Worm (Caenorhabditis elegans) whole organism, L4 larva: ENCODE data around the gene R05G9.3.

Experiments
- D1046.2 ChIP-seq: fragments of 200-800 bp; sonication (Bioruptor generic); IDR thresholded peaks from 2 replicates; pipeline ENCODE4 v1.3.6; 2022; ENCODE audit warnings: missing genetic modification characterization, missing compliant biosample characterization
- F10B5.3 ChIP-seq: sonication (generic microtip); optimal IDR thresholded peaks from 2 replicates; lab custom pipeline; 2016; ENCODE audit warnings: mild to moderate bottlenecking, missing genetic modification characterization, missing compliant biosample characterization
- Y5F2A.4 ChIP-seq: fragments of 200-800 bp; sonication (Bioruptor generic); optimal IDR thresholded peaks from 2 replicates; lab custom pipeline; 2018; ENCODE audit warnings: mild to moderate bottlenecking, missing genetic modification characterization, missing compliant biosample characterization
- Y75B8A.6 ChIP-seq: fragments of 200-800 bp; sonication (Bioruptor generic); IDR thresholded peaks from 2 replicates; pipeline ENCODE4 v1.3.6; 2022; ENCODE audit warnings: missing genetic modification reagents, missing genetic modification characterization, missing compliant biosample characterization
- ZK546.5 ChIP-seq, 2 experiments: sonication (generic microtip); optimal IDR thresholded peaks; 2 replicates each; lab custom pipeline; 2017; ENCODE audit warnings: missing biosample characterization in 2 of 2, missing genetic modification characterization in 2 of 2
- aha-1 ChIP-seq: fragments of 150-350 bp; peaks from one replicate; lab custom pipeline; 2014; ENCODE audit warnings: missing biosample characterization, missing genetic modification characterization
- aly-2 ChIP-seq: sonication (generic microtip); optimal IDR thresholded peaks from 2 replicates; lab custom pipeline; 2018; ENCODE audit warnings: missing biosample characterization, missing genetic modification characterization
- ama-1 ChIP-seq: fragments of 150-350 bp; optimal IDR thresholded peaks from 2 replicates; lab custom pipeline; 2014; ENCODE audit warnings: inconsistent platforms, mixed read lengths
- arid-1 ChIP-seq: fragments of 200-800 bp; sonication (Bioruptor generic); conservative IDR thresholded peaks from 2 replicates; pipeline ENCODE4 v1.3.6; 2022; ENCODE audit warnings: missing genetic modification reagents, missing genetic modification characterization, missing compliant biosample characterization
- attf-4 ChIP-seq: sonication (generic microtip); optimal IDR thresholded peaks from 3 replicates; lab custom pipeline; 2017; ENCODE audit warnings: missing biosample characterization, missing genetic modification characterization
- ceh-32 ChIP-seq: sonication (generic microtip); optimal IDR thresholded peaks from 2 replicates; lab custom pipeline; 2016; ENCODE audit warnings: mild to moderate bottlenecking, missing genetic modification characterization, missing compliant biosample characterization; ENCODE audit not compliant: poor library complexity
- daf-16 ChIP-seq, 3 experiments: sonication (generic microtip); optimal IDR thresholded peaks; 2 replicates each; lab custom pipeline; 2016 to 2017; ENCODE audit warnings: missing genetic modification characterization in 3 of 3, missing genetic modification reagents in 3 of 3, mild to moderate bottlenecking in 2 of 3, missing compliant biosample characterization in 2 of 3, missing biosample characterization in 1 of 3, moderate library complexity in 1 of 3
- daf-19 ChIP-seq: fragments of 200-800 bp; sonication (Bioruptor generic); conservative IDR thresholded peaks from 2 replicates; pipeline ENCODE4 v1.3.6; 2022; ENCODE audit warnings: missing genetic modification characterization, missing compliant biosample characterization
- dmd-6 ChIP-seq: fragments of 200-800 bp; sonication (Bioruptor generic); IDR thresholded peaks from 2 replicates; pipeline ENCODE4 v1.3.6; 2022; ENCODE audit warnings: missing genetic modification reagents, missing genetic modification characterization, missing compliant biosample characterization
- dpl-1 ChIP-seq: fragments of 150-350 bp; optimal IDR thresholded peaks from 2 replicates; lab custom pipeline; 2014; ENCODE audit warnings: missing biosample characterization, missing genetic modification reagents, missing genetic modification characterization
- duxl-1 ChIP-seq: sonication (generic microtip); optimal IDR thresholded peaks from 2 replicates; lab custom pipeline; 2016; ENCODE audit warnings: mild to moderate bottlenecking, missing genetic modification characterization, moderate library complexity, missing compliant biosample characterization; ENCODE audit not compliant: poor library complexity
- dve-1 ChIP-seq: sonication (generic microtip); optimal IDR thresholded peaks from 2 replicates; lab custom pipeline; 2017; ENCODE audit warnings: antibody characterized with exemption, mild to moderate bottlenecking, missing genetic modification characterization, missing compliant biosample characterization; ENCODE audit not compliant: insufficient read depth
- fkh-10 ChIP-seq: fragments of 150-350 bp; optimal IDR thresholded peaks from 2 replicates; lab custom pipeline; 2014; ENCODE audit warnings: missing biosample characterization, missing genetic modification reagents, missing genetic modification characterization
- hif-1 ChIP-seq, 2 experiments: sonication (generic microtip); optimal IDR thresholded peaks; 2 replicates each; lab custom pipeline; 2016 to 2017; ENCODE audit warnings: missing compliant biosample characterization in 2 of 2, missing genetic modification characterization in 2 of 2, missing genetic modification reagents in 2 of 2, missing genotype in 2 of 2, mild to moderate bottlenecking in 1 of 2
- hlh-11 ChIP-seq: fragments of 200-800 bp; sonication (Bioruptor generic); optimal IDR thresholded peaks from 2 replicates; lab custom pipeline; 2018; ENCODE audit warnings: mild to moderate bottlenecking, missing genetic modification characterization, missing compliant biosample characterization
- hlh-30 ChIP-seq: sonication (generic microtip); optimal IDR thresholded peaks from 2 replicates; lab custom pipeline; 2017; ENCODE audit warnings: antibody characterized with exemption, mild to moderate bottlenecking, missing genetic modification characterization, missing compliant biosample characterization; ENCODE audit not compliant: insufficient read depth
- hmg-1.1 ChIP-seq: fragments of 200-800 bp; sonication (Bioruptor generic); IDR thresholded peaks from 2 replicates; pipeline ENCODE4 v1.3.6; 2022; ENCODE audit warnings: missing genetic modification reagents, missing genetic modification characterization, missing compliant biosample characterization
- jun-1 ChIP-seq: fragments of 150-350 bp; optimal IDR thresholded peaks from 2 replicates; lab custom pipeline; 2014; ENCODE audit warnings: missing biosample characterization, missing genetic modification reagents, missing genetic modification characterization
- lim-7 ChIP-seq: fragments of 200-800 bp; sonication (Bioruptor generic); IDR thresholded peaks from 2 replicates; pipeline ENCODE4 v1.3.6; 2022; ENCODE audit warnings: missing genetic modification characterization, missing compliant biosample characterization
- lin-1 ChIP-seq: fragments of 200-800 bp; sonication (Bioruptor generic); IDR thresholded peaks from 2 replicates; pipeline ENCODE4 v1.3.6; 2022; ENCODE audit warnings: missing genetic modification reagents, missing genetic modification characterization, missing compliant biosample characterization
- lin-13 ChIP-seq: fragments of 150-350 bp; optimal IDR thresholded peaks from 2 replicates; lab custom pipeline; 2014; ENCODE audit warnings: missing biosample characterization, missing genetic modification reagents, missing genetic modification characterization
- lin-15B ChIP-seq: fragments of 150-350 bp; sonication (generic microtip); optimal IDR thresholded peaks from 3 replicates; lab custom pipeline; 2014; ENCODE audit warnings: missing biosample characterization, missing genetic modification characterization
- lin-38 ChIP-seq: fragments of 200-800 bp; sonication (Bioruptor generic); IDR thresholded peaks from 2 replicates; pipeline ENCODE4 v1.3.6; 2022; ENCODE audit warnings: missing genetic modification reagents, missing genetic modification characterization, missing compliant biosample characterization
- lsy-2 ChIP-seq, 2 experiments: fragments of 150-350 bp in 1 of 2; sonication (generic microtip) in 1 of 2; optimal IDR thresholded peaks; 2 replicates each; lab custom pipeline; 2014 to 2017; ENCODE audit warnings: missing biosample characterization in 2 of 2, missing genetic modification characterization in 2 of 2
- madf-5 ChIP-seq, 2 experiments: fragments of 200-800 bp; sonication (Bioruptor generic); IDR thresholded peaks; 2 replicates each; pipeline ENCODE4 v1.3.6; 2022; ENCODE audit warnings: missing compliant biosample characterization in 2 of 2, missing genetic modification characterization in 2 of 2
- mep-1 ChIP-seq: fragments of 150-350 bp; sonication (generic microtip); optimal IDR thresholded peaks from 3 replicates; lab custom pipeline; 2014; ENCODE audit warnings: missing biosample characterization, missing genetic modification characterization
- mes-2 ChIP-seq: sonication (generic microtip); optimal IDR thresholded peaks from 2 replicates; lab custom pipeline; 2016; ENCODE audit warnings: missing genotype, mild to moderate bottlenecking, missing genetic modification characterization, missing compliant biosample characterization; ENCODE audit not compliant: poor library complexity, severe bottlenecking
- nhr-11 ChIP-seq: fragments of 150-350 bp; optimal IDR thresholded peaks from 2 replicates; lab custom pipeline; 2014; ENCODE audit warnings: missing biosample characterization, missing genetic modification characterization
- nhr-25 ChIP-seq: sonication (generic microtip); optimal IDR thresholded peaks from 2 replicates; lab custom pipeline; 2017; ENCODE audit warnings: missing genetic modification characterization, mild to moderate bottlenecking, missing compliant biosample characterization, antibody characterized with exemption, moderate library complexity, borderline replicate concordance; ENCODE audit not compliant: insufficient read depth
- nhr-28 ChIP-seq: fragments of 150-350 bp; optimal IDR thresholded peaks from 2 replicates; lab custom pipeline; 2014; ENCODE audit warnings: missing biosample characterization, missing genetic modification characterization
- nhr-48 ChIP-seq: sonication (generic microtip); optimal IDR thresholded peaks from 2 replicates; lab custom pipeline; 2016; ENCODE audit warnings: mild to moderate bottlenecking, missing genetic modification characterization, missing compliant biosample characterization
- nhr-6 ChIP-seq: fragments of 150-350 bp; optimal IDR thresholded peaks from 2 replicates; lab custom pipeline; 2014; ENCODE audit warnings: missing biosample characterization, missing genetic modification characterization
- nhr-77 ChIP-seq: fragments of 150-350 bp; optimal IDR thresholded peaks from 2 replicates; lab custom pipeline; 2014; ENCODE audit warnings: missing biosample characterization, missing genetic modification characterization
- pha-4 ChIP-seq, 2 experiments: fragments of 150-350 bp in 1 of 2; fragments of 200-800 bp in 1 of 2; sonication (Bioruptor generic) in 1 of 2; IDR thresholded peaks in 1 of 2; optimal IDR thresholded peaks in 1 of 2; 2 replicates each; pipeline versions ENCODE4 v1.3.6 to Lab custom; 2014 to 2022; ENCODE audit warnings: missing genetic modification characterization in 2 of 2, missing genetic modification reagents in 2 of 2, missing biosample characterization in 1 of 2, missing compliant biosample characterization in 1 of 2
- rbr-2 ChIP-seq: sonication (generic microtip); optimal IDR thresholded peaks from 2 replicates; lab custom pipeline; 2016; ENCODE audit warnings: missing genotype, missing genetic modification characterization, missing compliant biosample characterization
- set-16 ChIP-seq: fragments of 200-800 bp; sonication (Bioruptor generic); IDR thresholded peaks from 2 replicates; pipeline ENCODE4 v1.3.6; 2022; ENCODE audit warnings: missing genetic modification reagents, missing genetic modification characterization, missing compliant biosample characterization
- unc-130 ChIP-seq: sonication (generic microtip); optimal IDR thresholded peaks from 2 replicates; lab custom pipeline; 2016; ENCODE audit warnings: missing genetic modification reagents, missing genetic modification characterization, missing compliant biosample characterization
- unc-39 ChIP-seq: sonication (generic microtip); optimal IDR thresholded peaks from 2 replicates; lab custom pipeline; 2017; ENCODE audit warnings: missing biosample characterization, missing genetic modification characterization
- zfp-2 ChIP-seq: sonication (generic microtip); optimal IDR thresholded peaks from 2 replicates; lab custom pipeline; 2016; ENCODE audit warnings: mild to moderate bottlenecking, missing genetic modification characterization, missing compliant biosample characterization
- ztf-7 ChIP-seq: fragments of 150-350 bp; optimal IDR thresholded peaks from 2 replicates; lab custom pipeline; 2014; ENCODE audit warnings: missing biosample characterization, missing genetic modification characterization

R05G9.3 gene

DNA sequence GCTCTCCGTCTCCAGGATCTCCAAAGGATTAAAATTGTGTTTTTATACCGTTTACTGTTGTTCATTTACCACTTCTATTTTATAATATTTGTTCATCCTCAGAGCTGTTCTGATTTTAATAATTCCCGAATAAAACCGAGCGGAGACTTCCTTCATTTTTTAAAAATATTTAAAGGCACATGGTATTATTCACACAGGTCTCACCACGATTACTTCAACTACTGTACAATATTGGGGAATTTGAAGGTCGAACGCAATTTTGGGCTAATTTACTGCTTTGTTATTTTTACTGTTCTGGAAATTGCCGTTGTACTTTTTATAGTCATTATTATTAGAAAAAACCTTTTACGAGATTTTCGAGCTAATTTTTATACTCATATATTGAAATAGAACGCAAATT is 10.1 kb downstream of the R05G9.3 start (continued):
- peak; percentile 8 for TF ChIP-seq Y5F2A.4 (GFP tag; lab: Kevin White, UChicago)
- no peak for TF ChIP-seq hlh-11
- no peak for TF ChIP-seq attf-4 (tag; lab: Kevin White, UChicago)
- TF ChIP-seq lim-7 (GFP tag; lab: Robert Waterston, UW) = peak; percentile 48; the same call in 1 of the 2 replicates
- no peak for TF ChIP-seq aly-2 (tag; lab: Kevin White, UChicago)
- TF ChIP-seq aha-1 = no peak
- peak; percentile 72 for TF ChIP-seq lin-38
- peak; percentile 80 for TF ChIP-seq unc-130 (GFP tag; lab: Kevin White, UChicago)
- no peak for TF ChIP-seq lin-13 (GFP tag; lab: Kevin White, UChicago)
- no peak for TF ChIP-seq lin-15B (tag; lab: Kevin White, UChicago)
- 0 out of 4 replicates have a peak, but pooled peaks of 1 of the 2 experiments have one; percentile 19 for TF ChIP-seq madf-5 (GFP tag; IDR thresholded peaks at IDR 0.05; lab: Robert Waterston, UW)
- no peak for TF ChIP-seq set-16 (GFP tag; lab: Robert Waterston, UW)

DNA sequence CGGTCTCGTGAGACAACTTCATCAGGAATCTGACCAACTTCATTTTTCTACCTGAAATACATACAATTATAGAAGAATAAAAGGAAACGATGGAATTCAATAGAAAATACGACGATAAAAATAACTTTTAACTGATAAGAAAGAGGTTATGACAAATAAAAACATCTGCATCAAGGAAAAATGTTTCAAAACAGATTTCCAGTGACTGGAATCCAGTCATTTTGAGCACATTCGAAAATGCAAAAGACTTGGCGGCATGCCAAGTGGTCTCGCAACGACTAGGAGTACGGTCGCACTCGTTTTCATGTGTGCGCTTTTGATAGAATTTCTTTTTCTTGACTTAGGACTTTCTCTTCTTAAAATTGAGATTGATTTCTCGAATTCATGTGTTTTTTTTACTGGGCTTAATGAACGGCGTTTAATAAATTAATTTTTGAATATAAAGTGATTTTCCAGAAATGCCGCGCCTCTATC is 11.6 kb downstream of the R05G9.3 start, which contains the start of the genes snr-3 and rsp-5:
snr-3 (minus strand) TSS at position 51 of the 474 bp plus-strand sequence.
rsp-5 (plus strand) TSS at position 455 of the 474 bp plus-strand sequence.
- TF ChIP-seq nhr-28 (tag; lab: Kevin White, UChicago) (peak; percentile 58), Y75B8A.6 (GFP tag; lab: Robert Waterston, UW) (no peak), F10B5.3 (tag; lab: Kevin White, UChicago) (no peak), hif-1 (tag; optimal IDR thresholded peaks at IDR 0.05; lab: Kevin White, UChicago) (peak in 1 of 2 experiments; percentile 50), ceh-32 (tag; lab: Kevin White, UChicago) (no peak), lin-38 (peak; percentile 72), ztf-7 (tag; lab: Kevin White, UChicago) (peak; percentile 22), arid-1 (GFP tag; lab: Robert Waterston, UW) (0 out of 2 replicates have a peak, but pooled peaks have one; percentile 50), jun-1 (tag; lab: Kevin White, UChicago) (no peak), madf-5 (GFP tag; IDR thresholded peaks at IDR 0.05; lab: Robert Waterston, UW) (no peak), nhr-6 (peak; percentile 83), lin-1 (no peak), daf-19 (GFP tag; lab: Robert Waterston, UW) (no peak), aha-1 (peak; percentile 95), nhr-25 (tag; lab: Kevin White, UChicago) (peak; percentile 61), hmg-1.1 (GFP tag; lab: Robert Waterston, UW) (peak; percentile 47; the same call in 1 of the 2 replicates), fkh-10 (peak; percentile 7), dve-1 (tag; lab: Kevin White, UChicago) (peak; percentile 73), D1046.2 (GFP tag; lab: Robert Waterston, UW) (peak; percentile 98), nhr-48 (no peak), ama-1 (lab: Kevin White, UChicago) (peak; percentile 4), hlh-30 (tag; lab: Kevin White, UChicago) (peak; percentile 76), pha-4 (GFP tag; IDR thresholded peaks at IDR 0.05; lab: Robert Waterston, UW) (no peak), pha-4 (tag; optimal IDR thresholded peaks at IDR 0.05; lab: Kevin White, UChicago) (peak; percentile 91), hlh-11 (peak; percentile 54), ZK546.5 (tag; optimal IDR thresholded peaks at IDR 0.05; lab: Kevin White, UChicago) (no peak), lin-13 (GFP tag; lab: Kevin White, UChicago) (peak; percentile 53), daf-16 (GFP tag; optimal IDR thresholded peaks at IDR 0.05; lab: Kevin White, UChicago) (no peak), daf-16 (tag; optimal IDR thresholded peaks at IDR 0.05; lab: Kevin White, UChicago) (peak; percentile 40), nhr-11 (peak; percentile 30), unc-39 (tag; lab: Kevin White, UChicago) (no peak), dmd-6 (peak; percentile 29; the same call in 1 of the 2 replicates), mep-1 (tag; lab: Kevin White, UChicago) (peak; percentile 76), mes-2 (tag; lab: Kevin White, UChicago) (peak; percentile 82), dpl-1 (peak; percentile 81), lsy-2 (tag; optimal IDR thresholded peaks at IDR 0.05; lab: Kevin White, UChicago) (peak; percentile 92 to 99), unc-130 (GFP tag; lab: Kevin White, UChicago) (peak; percentile 23), rbr-2 (tag; lab: Kevin White, UChicago) (peak; percentile 36), nhr-77 (tag; lab: Kevin White, UChicago) (peak; percentile 77), duxl-1 (tag; lab: Kevin White, UChicago) (peak; percentile 24), zfp-2 (tag; lab: Kevin White, UChicago) (peak; percentile 29)
